Worm (Caenorhabditis elegans) whole organism, L2 larva: Measurements from ENCODE around the gene F35H10.3.

ENCODE experiments used
- C34F6.9 ChIP-seq: fragments of 150-350 bp; optimal IDR thresholded peaks from 2 replicates; lab custom pipeline; 2014; ENCODE audit warnings: missing biosample characterization, missing genetic modification characterization
- F13H6.1 ChIP-seq: sonication (generic microtip); optimal IDR thresholded peaks from 2 replicates; lab custom pipeline; 2016; ENCODE audit warnings: missing genetic modification characterization, missing compliant biosample characterization
- Y55F3AM.14 ChIP-seq: fragments of 200-800 bp; sonication (Bioruptor generic); optimal IDR thresholded peaks from 2 replicates; lab custom pipeline; 2018; ENCODE audit warnings: mild to moderate bottlenecking, missing genetic modification characterization, missing compliant biosample characterization
- ZK546.5 ChIP-seq: sonication (generic microtip); optimal IDR thresholded peaks from 2 replicates; lab custom pipeline; 2017; ENCODE audit warnings: missing biosample characterization, missing genetic modification characterization
- alr-1 ChIP-seq: fragments of 150-350 bp; optimal IDR thresholded peaks from 2 replicates; lab custom pipeline; 2014; ENCODE audit warnings: missing biosample characterization, missing genetic modification characterization
- aly-2 ChIP-seq: fragments of 150-350 bp; optimal IDR thresholded peaks from 2 replicates; lab custom pipeline; 2014; ENCODE audit warnings: missing biosample characterization, missing genetic modification characterization
- ama-1 ChIP-seq: fragments of 150-350 bp; optimal IDR thresholded peaks from 2 replicates; lab custom pipeline; 2018; ENCODE audit warnings: inconsistent platforms
- blmp-1 ChIP-seq: sonication (generic microtip); optimal IDR thresholded peaks from 2 replicates; lab custom pipeline; 2017; ENCODE audit warnings: missing genetic modification characterization, mild to moderate bottlenecking, missing compliant biosample characterization, antibody characterized with exemption, moderate library complexity; ENCODE audit not compliant: insufficient read depth
- ceh-16 ChIP-seq: fragments of 150-350 bp; optimal IDR thresholded peaks from 2 replicates; lab custom pipeline; 2014; ENCODE audit warnings: missing biosample characterization, missing genetic modification characterization
- ceh-82 ChIP-seq: fragments of 150-350 bp; optimal IDR thresholded peaks from 2 replicates; lab custom pipeline; 2014; ENCODE audit warnings: missing biosample characterization, missing genetic modification characterization
- crh-2 ChIP-seq: sonication (generic microtip); optimal IDR thresholded peaks from 2 replicates; lab custom pipeline; 2017; ENCODE audit warnings: missing biosample characterization, missing genetic modification characterization
- egl-27 ChIP-seq: sonication (generic microtip); optimal IDR thresholded peaks from 3 replicates; lab custom pipeline; 2017; ENCODE audit warnings: missing biosample characterization, missing genetic modification reagents, missing genetic modification characterization
- elt-1 ChIP-seq: fragments of 150-350 bp; optimal IDR thresholded peaks from 2 replicates; lab custom pipeline; 2014; ENCODE audit warnings: missing biosample characterization, missing genetic modification characterization
- gmeb-1 ChIP-seq: fragments of 150-350 bp; optimal IDR thresholded peaks from 2 replicates; lab custom pipeline; 2014; ENCODE audit warnings: missing biosample characterization, missing genetic modification characterization
- lin-13 ChIP-seq: fragments of 150-350 bp; optimal IDR thresholded peaks from 2 replicates; lab custom pipeline; 2014; ENCODE audit warnings: missing biosample characterization, missing genetic modification reagents, missing genetic modification characterization
- mbf-1 ChIP-seq: sonication (generic microtip); optimal IDR thresholded peaks from 2 replicates; lab custom pipeline; 2017; ENCODE audit warnings: missing biosample characterization, missing genetic modification characterization
- mdl-1 ChIP-seq, 2 experiments: fragments of 150-350 bp in 1 of 2; sonication (generic microtip) in 1 of 2; optimal IDR thresholded peaks; 2 replicates each; lab custom pipeline; 2017; ENCODE audit warnings: missing biosample characterization in 2 of 2, missing genetic modification characterization in 2 of 2
- nhr-10 ChIP-seq: sonication (generic microtip); optimal IDR thresholded peaks from 2 replicates; lab custom pipeline; 2017; ENCODE audit warnings: missing biosample characterization, missing genetic modification characterization
- nhr-12 ChIP-seq: fragments of 150-350 bp; optimal IDR thresholded peaks from 2 replicates; lab custom pipeline; 2014; ENCODE audit warnings: missing biosample characterization, missing genetic modification characterization
- nhr-21 ChIP-seq: fragments of 150-350 bp; optimal IDR thresholded peaks from 2 replicates; lab custom pipeline; 2014; ENCODE audit warnings: missing biosample characterization, missing genetic modification characterization
- nhr-23 ChIP-seq: fragments of 150-350 bp; optimal IDR thresholded peaks from 2 replicates; lab custom pipeline; 2014; ENCODE audit warnings: missing biosample characterization, missing genetic modification reagents, missing genetic modification characterization
- nhr-237 ChIP-seq: fragments of 150-350 bp; optimal IDR thresholded peaks from 2 replicates; lab custom pipeline; 2014; ENCODE audit warnings: missing biosample characterization, missing genetic modification characterization
- nhr-6 ChIP-seq: fragments of 150-350 bp; optimal IDR thresholded peaks from 2 replicates; lab custom pipeline; 2014; ENCODE audit warnings: missing biosample characterization, missing genetic modification characterization
- nhr-77 ChIP-seq: fragments of 150-350 bp; optimal IDR thresholded peaks from 2 replicates; lab custom pipeline; 2014; ENCODE audit warnings: missing biosample characterization, missing genetic modification characterization
- peb-1 ChIP-seq: fragments of 150-350 bp; optimal IDR thresholded peaks from 2 replicates; lab custom pipeline; 2014; ENCODE audit warnings: missing biosample characterization, missing genetic modification characterization
- sem-4 ChIP-seq: fragments of 150-350 bp; optimal IDR thresholded peaks from 2 replicates; lab custom pipeline; 2014; ENCODE audit warnings: missing biosample characterization, missing genetic modification reagents, missing genetic modification characterization
- skn-1 ChIP-seq: sonication (generic microtip); optimal IDR thresholded peaks from 2 replicates; lab custom pipeline; 2017; ENCODE audit warnings: missing biosample characterization, missing genetic modification characterization
- sma-3 ChIP-seq: sonication (generic microtip); optimal IDR thresholded peaks from 2 replicates; lab custom pipeline; 2016; ENCODE audit warnings: missing genetic modification reagents, missing genetic modification characterization, missing compliant biosample characterization
- snpc-4 ChIP-seq: fragments of 150-350 bp; optimal IDR thresholded peaks from 2 replicates; lab custom pipeline; 2014; ENCODE audit warnings: missing biosample characterization, missing genetic modification characterization
- unc-39 ChIP-seq: fragments of 150-350 bp; optimal IDR thresholded peaks from 2 replicates; lab custom pipeline; 2014; ENCODE audit warnings: missing biosample characterization, missing genetic modification characterization
- unc-55 ChIP-seq: fragments of 150-350 bp; sonication (generic microtip); optimal IDR thresholded peaks from 3 replicates; lab custom pipeline; 2014; ENCODE audit warnings: missing biosample characterization, missing genetic modification reagents, missing genetic modification characterization
- unc-62 ChIP-seq: fragments of 150-350 bp; optimal IDR thresholded peaks from 2 replicates; lab custom pipeline; 2014; ENCODE audit warnings: missing biosample characterization, missing genetic modification reagents, missing genetic modification characterization
- zag-1 ChIP-seq: fragments of 150-350 bp; optimal IDR thresholded peaks from 2 replicates; lab custom pipeline; 2014; ENCODE audit warnings: missing biosample characterization, missing genetic modification characterization
- ztf-1 ChIP-seq: fragments of 200-800 bp; sonication (Bioruptor generic); conservative IDR thresholded peaks from 2 replicates; pipeline ENCODE4 v1.3.6; 2022; ENCODE audit warnings: missing genetic modification characterization, missing compliant biosample characterization
- ztf-11 ChIP-seq: sonication (generic microtip); optimal IDR thresholded peaks from 2 replicates; lab custom pipeline; 2017; ENCODE audit warnings: missing biosample characterization, missing genetic modification characterization
- ztf-4 ChIP-seq: fragments of 150-350 bp; optimal IDR thresholded peaks from 2 replicates; lab custom pipeline; 2014; ENCODE audit warnings: missing biosample characterization, missing genetic modification characterization

Gene F35H10.3

DNA sequence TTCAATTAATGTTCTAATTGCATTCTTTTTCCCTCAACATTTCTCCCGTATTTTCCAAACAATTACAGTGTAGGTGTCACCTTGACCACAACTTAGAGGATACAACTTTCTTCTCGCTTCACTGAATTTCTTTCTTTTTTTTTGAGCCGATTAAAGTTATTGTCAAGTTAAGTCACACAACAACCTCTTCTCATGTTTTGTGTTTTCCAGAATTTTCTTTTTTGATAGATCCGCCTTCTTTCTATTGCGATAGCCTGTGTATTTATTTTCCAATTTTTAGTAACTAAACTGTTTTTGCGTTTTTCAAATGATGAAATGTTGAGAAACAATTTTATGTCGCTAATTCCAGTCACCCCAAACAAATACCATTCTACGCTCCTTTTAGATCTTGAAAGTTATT lies at the start of gene F35H10.3:
TSS of gene F35H10.3 (plus strand) at position 301 of the 400 bp plus-strand sequence.
- TF ChIP-seq nhr-21 = no peak
- TF ChIP-seq unc-62 (GFP tag; lab: Kevin White, UChicago) = no peak
- no peak for TF ChIP-seq lin-13
- TF ChIP-seq egl-27 (tag; lab: Kevin White, UChicago) = no peak
- no peak for TF ChIP-seq elt-1 (tag; lab: Kevin White, UChicago)
- no peak for TF ChIP-seq gmeb-1 (tag; lab: Kevin White, UChicago)
- TF ChIP-seq F13H6.1 (tag; lab: Kevin White, UChicago) = no peak
- no peak for TF ChIP-seq ama-1
- TF ChIP-seq nhr-10 (tag; lab: Kevin White, UChicago) = no peak
- no peak for TF ChIP-seq ZK546.5 (tag; lab: Kevin White, UChicago)

DNA sequence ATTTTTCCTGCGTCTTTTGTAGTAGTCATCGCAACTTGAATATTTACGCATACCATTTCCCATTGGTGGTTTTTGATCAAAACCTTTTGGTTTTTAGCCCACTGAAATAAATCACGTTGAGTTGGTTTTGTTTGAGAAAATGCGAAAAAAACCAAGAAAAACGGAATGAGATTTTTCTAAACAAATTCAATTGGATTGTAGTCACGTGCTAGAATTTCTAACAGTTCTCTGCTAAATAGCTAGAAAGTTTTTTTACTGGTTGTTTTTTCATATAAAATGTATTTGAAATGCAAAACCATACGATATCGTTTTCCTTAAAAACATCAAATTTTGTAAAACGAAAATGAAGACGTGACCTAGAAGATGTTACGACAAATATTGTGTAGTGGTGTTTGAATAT lies 49.2 kb upstream of the F35H10.3 start, which contains the start of gene K07H8.12:
TSS of gene K07H8.12 (minus strand) at position 101 of the 400 bp plus-strand sequence.
- no peak for TF ChIP-seq unc-55 (GFP tag; lab: Kevin White, UChicago)
- no peak for TF ChIP-seq mdl-1 (tag; optimal IDR thresholded peaks at IDR 0.05; lab: Kevin White, UChicago)
- TF ChIP-seq ztf-1 (GFP tag; lab: Robert Waterston, UW) = no peak
- TF ChIP-seq alr-1 (tag; lab: Kevin White, UChicago) = no peak
- no peak for TF ChIP-seq zag-1 (tag; lab: Kevin White, UChicago)
- no peak for TF ChIP-seq F13H6.1 (tag; lab: Kevin White, UChicago)
- no peak for TF ChIP-seq ceh-82 (tag; lab: Kevin White, UChicago)
- no peak for TF ChIP-seq mbf-1 (tag; lab: Kevin White, UChicago)
- no peak for TF ChIP-seq sem-4 (tag; lab: Kevin White, UChicago)
- no peak for TF ChIP-seq nhr-23 (tag; lab: Kevin White, UChicago)
- TF ChIP-seq nhr-21 = no peak
- TF ChIP-seq Y55F3AM.14 (GFP tag; lab: Kevin White, UChicago) = no peak
- no peak for TF ChIP-seq aly-2
- no peak for TF ChIP-seq sma-3 (GFP tag; lab: Kevin White, UChicago)
- TF ChIP-seq unc-39 (tag; lab: Kevin White, UChicago) = no peak

- TF ChIP-seq nhr-77 (no peak), mdl-1 (tag; optimal IDR thresholded peaks at IDR 0.05; lab: Kevin White, UChicago) (no peak), peb-1 (no peak), unc-62 (GFP tag; lab: Kevin White, UChicago) (no peak), unc-55 (GFP tag; lab: Kevin White, UChicago) (peak; percentile 63)
Observed at ce11 chrIV:8283214-8283613, 42.6 kb upstream of the F35H10.3 start.

DNA sequence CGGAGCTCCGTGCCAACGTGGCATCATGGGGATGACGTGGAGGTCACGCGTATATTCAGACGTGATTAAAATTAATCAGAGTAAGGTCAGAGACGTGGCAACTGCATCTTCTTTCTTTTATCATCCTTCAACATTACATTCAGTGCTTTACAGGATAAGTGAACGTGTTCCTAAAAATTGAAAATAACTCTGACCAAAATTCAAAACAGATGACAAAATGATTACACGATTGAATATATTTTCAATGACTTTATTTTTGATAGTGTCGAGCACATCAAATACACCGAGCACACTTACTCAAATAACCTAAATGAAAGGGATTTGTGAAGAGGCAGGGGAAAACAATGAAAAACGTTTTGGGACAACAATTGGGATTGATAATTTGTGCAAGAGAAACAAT lies 39.4 kb upstream of the F35H10.3 start, which contains the start of gene K07H8.9:
TSS of gene K07H8.9 (minus strand) at position 125 of the 400 bp plus-strand sequence.
- no peak for TF ChIP-seq peb-1
- TF ChIP-seq nhr-6 (tag; lab: Kevin White, UChicago) = no peak
- TF ChIP-seq ama-1 = no peak
- no peak for TF ChIP-seq Y55F3AM.14 (GFP tag; lab: Kevin White, UChicago)
- TF ChIP-seq mbf-1 (tag; lab: Kevin White, UChicago) = no peak
- no peak for TF ChIP-seq ztf-1 (GFP tag; lab: Robert Waterston, UW)
- no peak for TF ChIP-seq unc-39 (tag; lab: Kevin White, UChicago)
- no peak for TF ChIP-seq mdl-1 (tag; optimal IDR thresholded peaks at IDR 0.05; lab: Kevin White, UChicago)
- TF ChIP-seq sma-3 (GFP tag; lab: Kevin White, UChicago) = no peak
- no peak for TF ChIP-seq lin-13
- TF ChIP-seq blmp-1 (tag; lab: Kevin White, UChicago) = no peak
- no peak for TF ChIP-seq elt-1 (tag; lab: Kevin White, UChicago)
- no peak for TF ChIP-seq ztf-4 (tag; lab: Kevin White, UChicago)
- TF ChIP-seq ceh-16 (tag; lab: Kevin White, UChicago) = no peak
- TF ChIP-seq crh-2 (tag; lab: Kevin White, UChicago) = no peak
- no peak for TF ChIP-seq ZK546.5 (tag; lab: Kevin White, UChicago)
- no peak for TF ChIP-seq F13H6.1 (tag; lab: Kevin White, UChicago)
- no peak for TF ChIP-seq alr-1 (tag; lab: Kevin White, UChicago)
- TF ChIP-seq, all 48 proteins: peak for 0

- TF ChIP-seq nhr-10 (tag; lab: Kevin White, UChicago) (no peak), C34F6.9 (tag; lab: Kevin White, UChicago) (no peak), snpc-4 (tag; lab: Kevin White, UChicago) (no peak), crh-2 (tag; lab: Kevin White, UChicago) (no peak), elt-1 (tag; lab: Kevin White, UChicago) (no peak), sma-3 (GFP tag; lab: Kevin White, UChicago) (no peak), blmp-1 (tag; lab: Kevin White, UChicago) (no peak), ztf-11 (tag; lab: Kevin White, UChicago) (no peak), unc-55 (GFP tag; lab: Kevin White, UChicago) (no peak), nhr-23 (tag; lab: Kevin White, UChicago) (no peak), nhr-237 (tag; lab: Kevin White, UChicago) (no peak), unc-62 (GFP tag; lab: Kevin White, UChicago) (no peak), Y55F3AM.14 (GFP tag; lab: Kevin White, UChicago) (no peak), nhr-12 (tag; lab: Kevin White, UChicago) (no peak), ztf-1 (GFP tag; lab: Robert Waterston, UW) (no peak), skn-1 (no peak)
Observed at ce11 chrIV:8287287-8287686, 38.5 kb upstream of the F35H10.3 start.
